Worm (Caenorhabditis elegans): Measurements from ENCODE around the gene F02D10.3.

DNA sequence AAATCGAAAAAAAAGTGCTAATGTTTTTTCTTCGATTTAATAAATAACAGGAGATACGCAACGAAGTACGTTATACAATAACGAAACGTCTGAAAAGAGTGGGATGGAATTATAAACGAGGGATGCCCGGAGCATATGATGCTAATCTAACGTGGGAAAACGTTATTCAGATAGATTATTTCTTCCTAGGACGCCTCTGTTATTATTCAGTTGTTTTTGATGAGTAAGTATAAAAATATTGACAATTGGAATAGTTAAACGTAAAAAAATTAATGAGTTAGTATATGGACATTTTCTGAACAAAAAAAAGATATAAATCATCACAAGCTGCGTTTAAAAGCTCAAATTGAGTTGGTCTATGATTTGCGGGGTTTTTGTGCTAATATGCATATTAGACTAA, 22.4 kb upstream of the F02D10.3 start, which contains the start of gene srd-51:
- TF ChIP-seq lir-3 (tag; optimal IDR thresholded peaks at IDR 0.05), result no peak
- no peak for TF ChIP-seq duxl-1 (tag; optimal IDR thresholded peaks at IDR 0.05; ENCODE audit: poor library complexity)
- TF ChIP-seq nhr-10 (tag; optimal IDR thresholded peaks at IDR 0.05), result no peak
- no peak for TF ChIP-seq snpc-4 (tag; optimal IDR thresholded peaks at IDR 0.05)
- TF ChIP-seq nhr-28 (tag; optimal IDR thresholded peaks at IDR 0.05), result no peak
- TF ChIP-seq egl-27 (tag; optimal IDR thresholded peaks at IDR 0.05), result no peak
- no peak for TF ChIP-seq ces-1 (GFP tag; optimal IDR thresholded peaks at IDR 0.05)
- no peak for TF ChIP-seq nhr-111 (GFP tag; optimal IDR thresholded peaks at IDR 0.05)
- no peak for TF ChIP-seq nhr-48 (tag; optimal IDR thresholded peaks at IDR 0.05)
